Worm (Caenorhabditis elegans) whole organism, L1 larva: Measurements from ENCODE around the gene C10E2.1.
A peak's percentile ranks its signal among the peaks of the same experiment; 100 is the strongest.

Experiments
- C04F5.9 ChIP-seq: sonication (generic microtip); optimal IDR thresholded peaks from 2 replicates; lab custom pipeline; 2016; ENCODE audit warnings: missing genetic modification characterization, missing compliant biosample characterization
- C16A3.4 ChIP-seq: fragments of 150-350 bp; optimal IDR thresholded peaks from 2 replicates; lab custom pipeline; 2014; ENCODE audit warnings: missing biosample characterization, missing genetic modification characterization
- C34B4.2 ChIP-seq: sonication (generic microtip); optimal IDR thresholded peaks from 2 replicates; lab custom pipeline; 2017; ENCODE audit warnings: mild to moderate bottlenecking, missing genetic modification characterization, missing compliant biosample characterization
- ama-1 ChIP-seq: fragments of 150-350 bp; optimal IDR thresholded peaks from 2 replicates; lab custom pipeline; 2014
- blmp-1 ChIP-seq: fragments of 150-350 bp; optimal IDR thresholded peaks from 2 replicates; lab custom pipeline; 2014; ENCODE audit warnings: missing biosample characterization, missing genetic modification characterization
- ceh-8 ChIP-seq: fragments of 200-800 bp; sonication (Bioruptor generic); optimal IDR thresholded peaks from 2 replicates; lab custom pipeline; 2018; ENCODE audit warnings: mild to moderate bottlenecking, missing genetic modification characterization, moderate library complexity, missing compliant biosample characterization
- ceh-82 ChIP-seq, 3 experiments: fragments of 150-350 bp in 1 of 3; sonication (generic microtip) in 2 of 3; optimal IDR thresholded peaks; 2 replicates each; lab custom pipeline; 2014 to 2017; ENCODE audit warnings: missing biosample characterization in 3 of 3, missing genetic modification characterization in 3 of 3
- dpl-1 ChIP-seq, 3 experiments: fragments of 150-350 bp in 2 of 3; sonication (generic microtip) in 1 of 3; optimal IDR thresholded peaks; 2 replicates each; lab custom pipeline; 2014 to 2017; ENCODE audit warnings: missing biosample characterization in 3 of 3, missing genetic modification characterization in 3 of 3, missing genetic modification reagents in 3 of 3
- dsc-1 ChIP-seq: sonication (generic microtip); optimal IDR thresholded peaks from 2 replicates; lab custom pipeline; 2016; ENCODE audit warnings: mild to moderate bottlenecking, missing genetic modification characterization, missing compliant biosample characterization
- efl-1 ChIP-seq, 4 experiments: fragments of 150-350 bp; optimal IDR thresholded peaks in 3 of 4; peaks in 1 of 4; 1 replicate in 1 of 4; 2 replicates in 3 of 4; lab custom pipeline; 2014; ENCODE audit warnings: missing biosample characterization in 2 of 4, missing genetic modification characterization in 2 of 4, missing genetic modification reagents in 2 of 4
- efl-3 ChIP-seq: fragments of 200-800 bp; sonication (Bioruptor generic); optimal IDR thresholded peaks from 2 replicates; lab custom pipeline; 2018; ENCODE audit warnings: mild to moderate bottlenecking, missing genetic modification characterization, missing compliant biosample characterization
- elt-3 ChIP-seq, 6 experiments: fragments of 150-350 bp in 1 of 6; sonication (generic microtip); optimal IDR thresholded peaks; 2 replicates each; lab custom pipeline; 2017 to 2018; ENCODE audit warnings: missing biosample characterization in 6 of 6, missing genetic modification characterization in 6 of 6, inconsistent platforms in 1 of 6
- ets-5 ChIP-seq: fragments of 200-800 bp; sonication (Bioruptor generic); IDR thresholded peaks from 2 replicates; pipeline ENCODE4 v1.3.6; 2022; ENCODE audit warnings: missing genetic modification characterization, missing compliant biosample characterization
- fkh-10 ChIP-seq: sonication (generic microtip); optimal IDR thresholded peaks from 2 replicates; lab custom pipeline; 2017; ENCODE audit warnings: missing biosample characterization, missing genetic modification reagents, missing genetic modification characterization
- fkh-8 ChIP-seq: sonication (generic microtip); optimal IDR thresholded peaks from 2 replicates; lab custom pipeline; 2016; ENCODE audit warnings: mild to moderate bottlenecking, missing genetic modification characterization, missing compliant biosample characterization
- grh-1 ChIP-seq: fragments of 200-800 bp; sonication (Bioruptor generic); IDR thresholded peaks from 2 replicates; pipeline ENCODE4 v1.3.6; 2022; ENCODE audit warnings: missing genetic modification reagents, missing genetic modification characterization, missing compliant biosample characterization
- hlh-4 ChIP-seq: sonication (generic microtip); optimal IDR thresholded peaks from 2 replicates; lab custom pipeline; 2016; ENCODE audit warnings: mild to moderate bottlenecking, missing genetic modification characterization, missing compliant biosample characterization
- hpl-2 ChIP-seq: fragments of 150-350 bp; optimal IDR thresholded peaks from 2 replicates; lab custom pipeline; 2014; ENCODE audit warnings: missing biosample characterization, missing genetic modification reagents, missing genetic modification characterization
- irx-1 ChIP-seq: sonication (generic microtip); optimal IDR thresholded peaks from 2 replicates; lab custom pipeline; 2016; ENCODE audit warnings: missing genetic modification characterization, missing compliant biosample characterization
- lin-14 ChIP-seq: fragments of 200-800 bp; sonication (Bioruptor generic); optimal IDR thresholded peaks from 2 replicates; lab custom pipeline; 2018; ENCODE audit warnings: mild to moderate bottlenecking, missing genetic modification characterization, moderate library complexity, missing compliant biosample characterization
- lin-15B ChIP-seq: fragments of 150-350 bp; sonication (generic microtip); optimal IDR thresholded peaks from 3 replicates; lab custom pipeline; 2014; ENCODE audit warnings: missing biosample characterization, missing genetic modification characterization
- lin-35 ChIP-seq, 2 experiments: fragments of 150-350 bp; optimal IDR thresholded peaks; 2 replicates each; lab custom pipeline; 2014; ENCODE audit warnings: missing biosample characterization in 2 of 2, missing genetic modification characterization in 2 of 2, missing genetic modification reagents in 2 of 2
- lin-39 ChIP-seq: fragments of 150-350 bp; optimal IDR thresholded peaks from 2 replicates; lab custom pipeline; 2014; ENCODE audit warnings: missing biosample characterization, missing genetic modification reagents, missing genetic modification characterization
- lsy-2 ChIP-seq, 2 experiments: fragments of 150-350 bp; optimal IDR thresholded peaks; 2 replicates each; lab custom pipeline; 2014; ENCODE audit warnings: missing biosample characterization in 2 of 2, missing genetic modification characterization in 2 of 2
- mdl-1 ChIP-seq, 2 experiments: fragments of 150-350 bp; optimal IDR thresholded peaks; 2 replicates each; lab custom pipeline; 2014 to 2017; ENCODE audit warnings: missing biosample characterization in 2 of 2, missing genetic modification characterization in 2 of 2, inconsistent platforms in 1 of 2
- mep-1 ChIP-seq: fragments of 150-350 bp; optimal IDR thresholded peaks from 2 replicates; lab custom pipeline; 2014; ENCODE audit warnings: missing biosample characterization, missing genetic modification characterization
- nhr-19 ChIP-seq: fragments of 200-800 bp; sonication (Bioruptor generic); conservative IDR thresholded peaks from 2 replicates; pipeline ENCODE4 v1.3.6; 2022; ENCODE audit warnings: missing genetic modification characterization, missing compliant biosample characterization
- nhr-20 ChIP-seq: sonication (generic microtip); optimal IDR thresholded peaks from 2 replicates; lab custom pipeline; 2016; ENCODE audit warnings: mild to moderate bottlenecking, missing genetic modification characterization, missing compliant biosample characterization
- nhr-47 ChIP-seq: sonication (generic microtip); optimal IDR thresholded peaks from 2 replicates; lab custom pipeline; 2016; ENCODE audit warnings: mild to moderate bottlenecking, missing genetic modification characterization, moderate library complexity, missing compliant biosample characterization
- nhr-71 ChIP-seq: sonication (generic microtip); optimal IDR thresholded peaks from 2 replicates; lab custom pipeline; 2016; ENCODE audit warnings: mild to moderate bottlenecking, missing genetic modification characterization, moderate library complexity, missing compliant biosample characterization
- nhr-85 ChIP-seq: sonication (generic microtip); peaks from one replicate; lab custom pipeline; 2016; ENCODE audit warnings: missing genetic modification characterization, inconsistent platforms, missing compliant biosample characterization
- nhr-90 ChIP-seq: sonication (generic microtip); optimal IDR thresholded peaks from 2 replicates; lab custom pipeline; 2016; ENCODE audit warnings: mild to moderate bottlenecking, missing genetic modification characterization, missing compliant biosample characterization; ENCODE audit not compliant: poor library complexity
- pax-3 ChIP-seq: fragments of 200-800 bp; sonication (Bioruptor generic); optimal IDR thresholded peaks from 2 replicates; lab custom pipeline; 2018; ENCODE audit warnings: mild to moderate bottlenecking, missing genetic modification characterization, moderate library complexity, missing compliant biosample characterization
- rnt-1 ChIP-seq: sonication (generic microtip); optimal IDR thresholded peaks from 2 replicates; lab custom pipeline; 2016; ENCODE audit warnings: mild to moderate bottlenecking, missing genetic modification characterization, moderate library complexity, missing compliant biosample characterization
- skn-1 ChIP-seq: fragments of 150-350 bp; optimal IDR thresholded peaks from 2 replicates; lab custom pipeline; 2014; ENCODE audit warnings: missing biosample characterization, missing genetic modification characterization
- snu-23 ChIP-seq: sonication (generic microtip); optimal IDR thresholded peaks from 2 replicates; lab custom pipeline; 2016; ENCODE audit warnings: missing genetic modification characterization, missing compliant biosample characterization
- swsn-7 ChIP-seq: sonication (generic microtip); optimal IDR thresholded peaks from 2 replicates; lab custom pipeline; 2016; ENCODE audit warnings: missing genetic modification characterization, missing compliant biosample characterization
- tbx-2 ChIP-seq: sonication (generic microtip); optimal IDR thresholded peaks from 2 replicates; lab custom pipeline; 2016; ENCODE audit warnings: missing genetic modification characterization, missing compliant biosample characterization
- unc-86 ChIP-seq: sonication (generic microtip); optimal IDR thresholded peaks from 2 replicates; lab custom pipeline; 2016; ENCODE audit warnings: missing genetic modification characterization, missing compliant biosample characterization
- unc-98 ChIP-seq: fragments of 200-800 bp; sonication (Bioruptor generic); IDR thresholded peaks from 2 replicates; pipeline ENCODE4 v1.3.6; 2022; ENCODE audit warnings: missing genetic modification characterization, missing compliant biosample characterization
- xbp-1 ChIP-seq: sonication (generic microtip); optimal IDR thresholded peaks from 2 replicates; lab custom pipeline; 2016; ENCODE audit warnings: missing genetic modification characterization, missing compliant biosample characterization
- zip-4 ChIP-seq: fragments of 200-800 bp; sonication (Bioruptor generic); optimal IDR thresholded peaks from 2 replicates; lab custom pipeline; 2018; ENCODE audit warnings: mild to moderate bottlenecking, missing genetic modification characterization, moderate library complexity, missing compliant biosample characterization
- ztf-11 ChIP-seq, 2 experiments: sonication (generic microtip); optimal IDR thresholded peaks; 2 replicates each; lab custom pipeline; 2016 to 2017; ENCODE audit warnings: missing genetic modification characterization in 2 of 2, missing biosample characterization in 1 of 2, missing compliant biosample characterization in 1 of 2
- ztf-4 ChIP-seq: fragments of 150-350 bp; optimal IDR thresholded peaks from 2 replicates; lab custom pipeline; 2014; ENCODE audit warnings: missing biosample characterization, missing genetic modification characterization

The C10E2.1 gene

ce11 chrX:16799065-16799663, 36.5 kb downstream of the C10E2.1 start:
- TF ChIP-seq unc-98 (GFP tag; lab: Robert Waterston, UW), result no peak
- peak; percentile 35 to 63 for TF ChIP-seq lin-35 (GFP tag; optimal IDR thresholded peaks at IDR 0.05; lab: Kevin White, UChicago)
- peak; percentile 35 for TF ChIP-seq ztf-4 (tag; lab: Kevin White, UChicago)
- peak in 2 of 3 experiments; percentile 17 to 21 for TF ChIP-seq dpl-1 (GFP tag; optimal IDR thresholded peaks at IDR 0.05; lab: Kevin White, UChicago)
- TF ChIP-seq fkh-10 (GFP tag; lab: Kevin White, UChicago), result peak; percentile 40
- TF ChIP-seq grh-1 (GFP tag; lab: Robert Waterston, UW), result no peak
- peak; percentile 58 for TF ChIP-seq nhr-47 (tag; lab: Kevin White, UChicago)
- peak; percentile 91 for TF ChIP-seq mep-1 (tag; lab: Kevin White, UChicago)
- peak; percentile 62 for TF ChIP-seq nhr-85
- peak in 2 of 6 experiments; percentile 29 to 33 for TF ChIP-seq elt-3 (tag; optimal IDR thresholded peaks at IDR 0.05; lab: Kevin White, UChicago)
- no peak for TF ChIP-seq efl-3 (GFP tag; lab: Kevin White, UChicago)
- peak; percentile 61 for TF ChIP-seq rnt-1 (tag; lab: Kevin White, UChicago)
- TF ChIP-seq nhr-71 (tag; lab: Kevin White, UChicago), result peak; percentile 70
- TF ChIP-seq nhr-20 (tag; lab: Kevin White, UChicago), result peak; percentile 54
- TF ChIP-seq hlh-4 (tag; lab: Kevin White, UChicago), result no peak
- peak; percentile 51 for TF ChIP-seq skn-1
- TF ChIP-seq unc-86, result peak; percentile 10
- peak; percentile 10 for TF ChIP-seq zip-4 (GFP tag; lab: Kevin White, UChicago)
- TF ChIP-seq fkh-8 (tag; lab: Kevin White, UChicago), result peak; percentile 12
- peak; percentile 64 for TF ChIP-seq tbx-2
- no peak for TF ChIP-seq lin-39 (tag; lab: Kevin White, UChicago)
- TF ChIP-seq C16A3.4 (tag; lab: Kevin White, UChicago), result peak; percentile 4
- peak; percentile 37 to 57 for TF ChIP-seq lsy-2 (tag; optimal IDR thresholded peaks at IDR 0.05; lab: Kevin White, UChicago)
- no peak for TF ChIP-seq pax-3 (tag; lab: Kevin White, UChicago)
- peak; percentile 78 for TF ChIP-seq snu-23 (GFP tag; lab: Kevin White, UChicago)
- peak; percentile 63 for TF ChIP-seq swsn-7 (tag; lab: Kevin White, UChicago)
- peak; percentile 3 for TF ChIP-seq ceh-8 (GFP tag; lab: Kevin White, UChicago)
- peak; percentile 25 to 49 for TF ChIP-seq efl-1 (optimal IDR thresholded peaks at IDR 0.05; lab: Kevin White, UChicago)
- no peak for TF ChIP-seq efl-1 (GFP tag; optimal IDR thresholded peaks at IDR 0.05 in 1 of 2; lab: Kevin White, UChicago)
- TF ChIP-seq C04F5.9 (tag; lab: Kevin White, UChicago), result peak; percentile 29
- TF ChIP-seq xbp-1 (tag; lab: Kevin White, UChicago), result peak; percentile 3
- no peak for TF ChIP-seq lin-15B
- TF ChIP-seq irx-1 (tag; lab: Kevin White, UChicago), result peak; percentile 21
- TF ChIP-seq nhr-90, result peak; percentile 45
- peak; percentile 7 to 59 (median 52) for TF ChIP-seq ceh-82 (tag; optimal IDR thresholded peaks at IDR 0.05; lab: Kevin White, UChicago)
- TF ChIP-seq ets-5 (GFP tag; lab: Robert Waterston, UW), result no peak
- TF ChIP-seq dsc-1 (tag; lab: Kevin White, UChicago), result peak; percentile 31
- TF ChIP-seq nhr-19, result peak; percentile 36
- TF ChIP-seq mdl-1 (tag; optimal IDR thresholded peaks at IDR 0.05; lab: Kevin White, UChicago), result peak in 1 of 2 experiments; percentile 52
- TF ChIP-seq ama-1 (lab: Kevin White, UChicago), result peak; percentile 71
- no peak for TF ChIP-seq hpl-2 (GFP tag; lab: Kevin White, UChicago)
- TF ChIP-seq C34B4.2 (tag; lab: Kevin White, UChicago), result no peak
- peak; percentile 93 for TF ChIP-seq lin-14 (GFP tag; lab: Kevin White, UChicago)
- TF ChIP-seq ztf-11 (tag; optimal IDR thresholded peaks at IDR 0.05; lab: Kevin White, UChicago), result no peak
- TF ChIP-seq blmp-1 (tag; lab: Kevin White, UChicago), result peak; percentile 82
